Fruit fly (Drosophila melanogaster) whole organism, embryonic: Measurements from ENCODE around the gene CG17145.

Experiments
- Asciz ChIP-seq: fragments of 200-800 bp; sonication (Bioruptor generic); optimal IDR thresholded peaks from 2 replicates; lab custom pipeline; 2017; ENCODE audit warnings: missing biosample characterization, mild to moderate bottlenecking, missing genetic modification characterization, missing genetic modification reagents
- B-H2 ChIP-seq: fragments of 200-800 bp; sonication (Bioruptor generic); optimal IDR thresholded peaks from 2 replicates; lab custom pipeline; 2018; ENCODE audit warnings: missing biosample characterization, mild to moderate bottlenecking, missing genetic modification characterization
- CG10959 ChIP-seq: fragments of 200-800 bp; sonication (Bioruptor generic); IDR thresholded peaks from 2 replicates; pipeline ENCODE4 v1.3.6; 2022; ENCODE audit warnings: missing biosample characterization, missing genetic modification characterization
- CG12236 ChIP-seq: fragments of 200-800 bp; sonication (Bioruptor generic); optimal IDR thresholded peaks from 2 replicates; lab custom pipeline; 2016; ENCODE audit warnings: missing biosample characterization, missing genetic modification characterization
- CG12942 ChIP-seq: fragments of 200-800 bp; sonication (Bioruptor generic); optimal IDR thresholded peaks from 3 replicates; lab custom pipeline; 2016; ENCODE audit warnings: missing biosample characterization, missing genetic modification characterization
- CG14014 ChIP-seq: fragments of 200-800 bp; sonication (Bioruptor generic); IDR thresholded peaks from 2 replicates; pipeline ENCODE4 v1.3.6; 2022; ENCODE audit warnings: missing biosample characterization, missing genetic modification characterization
- CG14667 ChIP-seq: fragments of 200-800 bp; sonication (Bioruptor generic); IDR thresholded peaks from 2 replicates; pipeline ENCODE4 v1.3.6; 2022; ENCODE audit warnings: missing biosample characterization, missing genetic modification characterization
- CG15011 ChIP-seq: fragments of 200-800 bp; sonication (Bioruptor generic); optimal IDR thresholded peaks from 3 replicates; lab custom pipeline; 2018; ENCODE audit warnings: missing biosample characterization, mild to moderate bottlenecking, missing genetic modification characterization
- CG15514 ChIP-seq: fragments of 200-800 bp; sonication (Bioruptor generic); optimal IDR thresholded peaks from 3 replicates; lab custom pipeline; 2017; ENCODE audit warnings: missing biosample characterization, missing genetic modification characterization, mild to moderate bottlenecking, moderate library complexity, missing genetic modification reagents
- CG1602 ChIP-seq: fragments of 200-800 bp; sonication (Bioruptor generic); optimal IDR thresholded peaks from 3 replicates; lab custom pipeline; 2016; ENCODE audit warnings: missing biosample characterization, missing genetic modification characterization
- CG16779 ChIP-seq: fragments of 200-800 bp; sonication (Bioruptor generic); IDR thresholded peaks from 2 replicates; pipeline ENCODE4 v1.3.6; 2022; ENCODE audit warnings: missing biosample characterization, missing genetic modification characterization
- CG17186 ChIP-seq: fragments of 200-800 bp; sonication (Bioruptor generic); optimal IDR thresholded peaks from 3 replicates; lab custom pipeline; 2017; ENCODE audit warnings: missing biosample characterization, missing genetic modification reagents, missing genetic modification characterization
- CG18262 ChIP-seq: fragments of 200-800 bp; optimal IDR thresholded peaks from 3 replicates; lab custom pipeline; 2019; ENCODE audit warnings: missing biosample characterization, mild to moderate bottlenecking, missing genetic modification characterization, moderate library complexity
- CG34422 ChIP-seq: fragments of 200-800 bp; sonication (Bioruptor generic); IDR thresholded peaks from 3 replicates; pipeline ENCODE4 v1.3.6; 2022; ENCODE audit warnings: missing biosample characterization, missing genetic modification characterization
- CG4360 ChIP-seq: fragments of 200-800 bp; sonication (Bioruptor generic); IDR thresholded peaks from 2 replicates; pipeline ENCODE4 v1.3.6; 2022; ENCODE audit warnings: missing biosample characterization, missing genetic modification characterization
- CG4730 ChIP-seq: fragments of 200-800 bp; sonication (Bioruptor generic); IDR thresholded peaks from 2 replicates; pipeline ENCODE4 v1.3.6; 2022; ENCODE audit warnings: missing biosample characterization, missing genetic modification characterization
- CG6791 ChIP-seq: fragments of 200-800 bp; sonication (Bioruptor generic); IDR thresholded peaks from 3 replicates; pipeline ENCODE4 v1.3.6; 2022; ENCODE audit warnings: missing biosample characterization, missing genetic modification characterization; ENCODE audit not compliant: partially characterized antibody
- CG9215 ChIP-seq: fragments of 200-800 bp; sonication (Bioruptor generic); IDR thresholded peaks from 2 replicates; pipeline ENCODE4 v1.3.6; 2022; ENCODE audit warnings: missing biosample characterization, missing genetic modification characterization
- CG9437 ChIP-seq: fragments of 200-800 bp; sonication (Bioruptor generic); optimal IDR thresholded peaks from 2 replicates; lab custom pipeline; 2018; ENCODE audit warnings: missing biosample characterization, mild to moderate bottlenecking, missing genetic modification characterization
- D ChIP-seq, 2 experiments: fragments of 200-800 bp in 1 of 2; fragments of >200 bp in 1 of 2; sonication (Bioruptor generic) in 1 of 2; optimal IDR thresholded peaks; 2 replicates in 1 of 2; 3 replicates in 1 of 2; lab custom pipeline; 2017; ENCODE audit warnings: mild to moderate bottlenecking in 1 of 2, missing biosample characterization in 1 of 2, missing genetic modification characterization in 1 of 2, missing genetic modification reagents in 1 of 2
- H15 ChIP-seq: fragments of 200-800 bp; sonication (Bioruptor generic); IDR thresholded peaks from 3 replicates; pipeline ENCODE4 v1.3.6; 2022; ENCODE audit warnings: missing biosample characterization, missing genetic modification characterization
- MTF-1 ChIP-seq: fragments of 200-800 bp; sonication (Bioruptor generic); optimal IDR thresholded peaks from 2 replicates; lab custom pipeline; 2018; ENCODE audit warnings: missing biosample characterization, mild to moderate bottlenecking, missing genetic modification characterization, borderline replicate concordance
- Mes4 ChIP-seq: fragments of 200-800 bp; sonication (Bioruptor generic); optimal IDR thresholded peaks from 2 replicates; lab custom pipeline; 2016; ENCODE audit warnings: missing biosample characterization, missing genetic modification characterization
- NC2β ChIP-seq: fragments of 200-800 bp; sonication (Bioruptor generic); optimal IDR thresholded peaks from 2 replicates; lab custom pipeline; 2016; ENCODE audit warnings: missing biosample characterization, missing genetic modification characterization
- NFAT ChIP-seq: fragments of 200-800 bp; sonication (Bioruptor generic); IDR thresholded peaks from 2 replicates; pipeline ENCODE4 v1.3.6; 2022; ENCODE audit warnings: missing biosample characterization, missing genetic modification characterization
- Nf-YA ChIP-seq: fragments of 200-800 bp; sonication (Bioruptor generic); IDR thresholded peaks from 2 replicates; pipeline ENCODE4 v1.3.6; 2022; ENCODE audit warnings: missing biosample characterization, missing genetic modification characterization
- Nf-YB ChIP-seq: fragments of 200-800 bp; sonication (Bioruptor generic); optimal IDR thresholded peaks from 3 replicates; lab custom pipeline; 2019; ENCODE audit warnings: missing biosample characterization, mild to moderate bottlenecking, missing genetic modification characterization, moderate library complexity
- Optix ChIP-seq: fragments of 200-800 bp; sonication (Bioruptor generic); IDR thresholded peaks from 3 replicates; pipeline ENCODE4 v1.3.6; 2022; ENCODE audit warnings: missing biosample characterization, missing genetic modification characterization
- Ptx1 ChIP-seq: fragments of 200-800 bp; sonication (Bioruptor generic); IDR thresholded peaks from 2 replicates; pipeline ENCODE4 v1.3.6; 2022; ENCODE audit warnings: missing biosample characterization, missing genetic modification characterization
- Sox100B ChIP-seq: fragments of 200-800 bp; sonication (Bioruptor generic); optimal IDR thresholded peaks from 3 replicates; lab custom pipeline; 2018; ENCODE audit warnings: missing biosample characterization, mild to moderate bottlenecking, missing genetic modification characterization
- TFAM ChIP-seq: fragments of 200-800 bp; sonication (Bioruptor generic); optimal IDR thresholded peaks from 2 replicates; lab custom pipeline; 2017; ENCODE audit warnings: missing biosample characterization, missing genetic modification characterization, inconsistent platforms
- Trl ChIP-seq, 3 experiments: fragments of >200 bp in 2 of 3; fragments of 200-800 bp in 1 of 3; sonication (Bioruptor generic) in 1 of 3; optimal IDR thresholded peaks; 2 replicates in 1 of 3; 3 replicates in 2 of 3; lab custom pipeline; 2016 to 2017; ENCODE audit warnings: missing biosample characterization in 1 of 3, missing genetic modification characterization in 1 of 3
- Xbp1 ChIP-seq: fragments of 200-800 bp; sonication (Bioruptor generic); optimal IDR thresholded peaks from 3 replicates; lab custom pipeline; 2016; ENCODE audit warnings: missing biosample characterization, mild to moderate bottlenecking, missing genetic modification characterization
- al ChIP-seq: fragments of 200-800 bp; sonication (Bioruptor generic); IDR thresholded peaks from 2 replicates; pipeline ENCODE4 v1.3.6; 2022; ENCODE audit warnings: missing biosample characterization, missing genetic modification characterization
- amos ChIP-seq: fragments of 200-800 bp; sonication (Bioruptor generic); IDR thresholded peaks from 2 replicates; pipeline ENCODE4 v1.3.6; 2022; ENCODE audit warnings: missing biosample characterization, missing genetic modification characterization; ENCODE audit not compliant: partially characterized antibody
- dmrt11E ChIP-seq: fragments of 200-800 bp; sonication (Bioruptor generic); optimal IDR thresholded peaks from 3 replicates; lab custom pipeline; 2018; ENCODE audit warnings: missing biosample characterization, mild to moderate bottlenecking, missing genetic modification characterization, moderate library complexity
- dmrt99B ChIP-seq: fragments of 200-800 bp; sonication (Bioruptor generic); optimal IDR thresholded peaks from 2 replicates; lab custom pipeline; 2018; ENCODE audit warnings: missing biosample characterization, mild to moderate bottlenecking, missing genetic modification characterization, moderate library complexity
- gsb-n ChIP-seq: fragments of 200-800 bp; sonication (Bioruptor generic); optimal IDR thresholded peaks from 3 replicates; lab custom pipeline; 2018; ENCODE audit warnings: missing biosample characterization, mild to moderate bottlenecking, missing genetic modification characterization
- ham ChIP-seq: fragments of 200-800 bp; sonication (Bioruptor generic); IDR thresholded peaks from 2 replicates; pipeline ENCODE4 v1.3.6; 2022; ENCODE audit warnings: missing biosample characterization, missing genetic modification characterization
- her ChIP-seq: fragments of 200-800 bp; sonication (Bioruptor generic); optimal IDR thresholded peaks from 2 replicates; lab custom pipeline; 2016; ENCODE audit warnings: missing biosample characterization, missing genetic modification characterization
- kay ChIP-seq: fragments of 200-800 bp; sonication (Bioruptor generic); optimal IDR thresholded peaks from 2 replicates; lab custom pipeline; 2016; ENCODE audit warnings: missing biosample characterization, missing genetic modification characterization
- lola ChIP-seq, 3 experiments: fragments of >200 bp in 2 of 3; fragments of 200-800 bp in 1 of 3; sonication (Bioruptor generic) in 1 of 3; optimal IDR thresholded peaks; 2 replicates each; lab custom pipeline; 2017 to 2019; ENCODE audit warnings: missing biosample characterization in 3 of 3, missing genetic modification characterization in 3 of 3, mild to moderate bottlenecking in 1 of 3, moderate library complexity in 1 of 3
- pan ChIP-seq, 4 experiments: fragments of >200 bp in 3 of 4; fragments of 200-800 bp in 1 of 4; sonication (Bioruptor generic) in 1 of 4; optimal IDR thresholded peaks in 3 of 4; IDR thresholded peaks in 1 of 4; 2 replicates each; pipeline versions ENCODE4 v1.3.6 to Lab custom; 2017 to 2022; ENCODE audit warnings: missing biosample characterization in 2 of 4, missing genetic modification characterization in 2 of 4, mixed read lengths in 1 of 4
- sens-2 ChIP-seq: fragments of 200-800 bp; sonication (Bioruptor generic); IDR thresholded peaks from 2 replicates; pipeline ENCODE4 v1.3.6; 2022; ENCODE audit warnings: missing biosample characterization, missing genetic modification characterization
- sisA ChIP-seq: fragments of 200-800 bp; sonication (Bioruptor generic); IDR thresholded peaks from 2 replicates; pipeline ENCODE4 v1.3.6; 2022; ENCODE audit warnings: missing biosample characterization, missing genetic modification characterization
- slp2 ChIP-seq: fragments of 200-800 bp; sonication (Bioruptor generic); optimal IDR thresholded peaks from 2 replicates; lab custom pipeline; 2016; ENCODE audit warnings: missing biosample characterization, missing genetic modification characterization
- trem ChIP-seq: fragments of 200-800 bp; optimal IDR thresholded peaks from 3 replicates; lab custom pipeline; 2019; ENCODE audit warnings: missing biosample characterization, mild to moderate bottlenecking, missing genetic modification characterization, moderate library complexity
- usp ChIP-seq: fragments of >200 bp; optimal IDR thresholded peaks from 2 replicates; lab custom pipeline; 2017; ENCODE audit warnings: missing biosample characterization, missing genetic modification characterization
- zen2 ChIP-seq: fragments of 200-800 bp; sonication (Bioruptor generic); IDR thresholded peaks from 3 replicates; pipeline ENCODE4 v1.3.6; 2022; ENCODE audit warnings: missing biosample characterization, missing genetic modification characterization; ENCODE audit not compliant: partially characterized antibody

The CG17145 gene

DNA sequence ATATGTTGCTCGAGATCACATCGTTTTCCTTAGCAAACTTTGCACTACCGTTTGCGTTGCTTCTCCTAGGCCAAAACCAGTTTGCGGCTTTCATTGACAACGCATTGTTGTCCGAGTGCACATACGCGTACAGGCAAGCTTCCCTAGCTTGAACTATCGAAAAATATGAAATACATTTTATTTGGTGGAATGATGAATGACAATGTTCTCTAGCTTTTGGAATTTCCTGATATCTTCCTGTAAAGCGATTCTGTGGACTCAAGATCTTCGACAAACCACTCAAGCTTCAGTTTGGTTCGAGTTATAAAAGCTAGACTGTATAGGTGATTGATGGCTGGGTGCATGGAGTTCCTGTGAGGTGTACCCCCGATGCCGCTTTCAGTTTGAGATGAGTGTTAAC, 25.7 kb upstream of the CG17145 start (continued):
- peak; percentile 31; the same call in 1 of the 2 replicates for TF ChIP-seq NFAT (GFP tag; lab: Robert Waterston, UW)
- TF ChIP-seq dmrt99B (tag; lab: Kevin White, UChicago), result peak; percentile 83
- TF ChIP-seq trem (tag; lab: Kevin White, UChicago), result peak; percentile 51
- peak; percentile 74 for TF ChIP-seq sisA
- TF ChIP-seq kay, result peak; percentile 6
- peak; percentile 73; the same call in 2 of the 3 replicates for TF ChIP-seq H15 (GFP tag; lab: Robert Waterston, UW)
- TF ChIP-seq pan (optimal IDR thresholded peaks at IDR 0.05; lab: Kevin White, UChicago), result no peak
- peak in 1 of 2 experiments; percentile 81 for TF ChIP-seq pan (GFP tag; optimal IDR thresholded peaks at IDR 0.05 in 1 of 2, IDR thresholded peaks at IDR 0.05 in 1 of 2)
- peak; percentile 66 for TF ChIP-seq Xbp1 (GFP tag; lab: Kevin White, UChicago)
- TF ChIP-seq ham (GFP tag; lab: Robert Waterston, UW), result no peak
- peak; percentile 52; the same call in 1 of the 2 replicates for TF ChIP-seq CG14667 (GFP tag; lab: Robert Waterston, UW)
- TF ChIP-seq CG15011 (GFP tag; lab: Kevin White, UChicago), result no peak
- peak; percentile 1 for TF ChIP-seq her (GFP tag; lab: Kevin White, UChicago)
- peak; percentile 58; the same call in 1 of the 2 replicates for TF ChIP-seq Nf-YA
- TF ChIP-seq TFAM (GFP tag; lab: Kevin White, UChicago), result no peak
- TF ChIP-seq Sox100B (GFP tag; lab: Kevin White, UChicago), result peak; percentile 59
- TF ChIP-seq usp, result no peak
- no peak for TF ChIP-seq CG6791 (GFP tag; lab: Robert Waterston, UW)
- peak; percentile 55; the same call in 1 of the 2 replicates for TF ChIP-seq CG4730 (GFP tag; lab: Robert Waterston, UW)
- peak; percentile 61 for TF ChIP-seq gsb-n (tag; lab: Kevin White, UChicago)
- no peak for TF ChIP-seq CG9215
- no peak for TF ChIP-seq CG15514 (GFP tag; lab: Kevin White, UChicago)
- TF ChIP-seq CG1602, result peak; percentile 62
- TF ChIP-seq CG10959, result peak; percentile 57
- TF ChIP-seq CG12942 (GFP tag; lab: Kevin White, UChicago), result peak; percentile 26
- peak; percentile 77 for TF ChIP-seq CG18262 (tag; lab: Kevin White, UChicago)
- peak in 1 of 3 experiments; percentile 58 for TF ChIP-seq lola (GFP tag; optimal IDR thresholded peaks at IDR 0.05; lab: Kevin White, UChicago)
- TF ChIP-seq CG17186 (GFP tag; lab: Kevin White, UChicago), result no peak
- TF ChIP-seq NC2β, result peak; percentile 2
- TF ChIP-seq CG16779 (GFP tag; lab: Robert Waterston, UW), result no peak
- TF ChIP-seq CG9437 (GFP tag; lab: Kevin White, UChicago), result peak; percentile 18
- TF ChIP-seq Ptx1 (GFP tag; lab: Robert Waterston, UW), result peak; percentile 79
- TF ChIP-seq MTF-1 (GFP tag; lab: Kevin White, UChicago), result peak; percentile 53
- no peak for TF ChIP-seq B-H2 (GFP tag; lab: Kevin White, UChicago)
- peak; percentile 34 for TF ChIP-seq Mes4 (GFP tag; lab: Kevin White, UChicago)
- TF ChIP-seq Asciz (GFP tag; lab: Kevin White, UChicago), result peak; percentile 53
- no peak for TF ChIP-seq amos
- TF ChIP-seq Optix (GFP tag; lab: Robert Waterston, UW), result peak; percentile 78
- TF ChIP-seq dmrt11E (tag; lab: Kevin White, UChicago), result peak; percentile 62
- 0 out of 2 replicates have a peak, but pooled peaks have one; percentile 15 for TF ChIP-seq al
- peak; percentile 51; the same call in 1 of the 2 replicates for TF ChIP-seq CG14014 (GFP tag; lab: Robert Waterston, UW)
- peak; percentile 64; the same call in 2 of the 3 replicates for TF ChIP-seq CG34422 (GFP tag; lab: Robert Waterston, UW)
- peak; percentile 41 for TF ChIP-seq slp2 (GFP tag; lab: Kevin White, UChicago)
- no peak for TF ChIP-seq zen2 (GFP tag; lab: Robert Waterston, UW)
- 0 out of 2 replicates have a peak, but pooled peaks have one; percentile 24 for TF ChIP-seq CG4360 (GFP tag; lab: Robert Waterston, UW)
- TF ChIP-seq Nf-YB, result no peak
- TF ChIP-seq sens-2 (GFP tag; lab: Robert Waterston, UW), result no peak
- peak; percentile 25 for TF ChIP-seq CG12236 (GFP tag; lab: Kevin White, UChicago)
- no peak for TF ChIP-seq Trl (optimal IDR thresholded peaks at IDR 0.05; lab: Kevin White, UChicago)
- peak; percentile 47 for TF ChIP-seq Trl (GFP tag; optimal IDR thresholded peaks at IDR 0.05; lab: Kevin White, UChicago)
- TF ChIP-seq D (optimal IDR thresholded peaks at IDR 0.05; lab: Kevin White, UChicago), result no peak
- peak; percentile 69 for TF ChIP-seq D (GFP tag; optimal IDR thresholded peaks at IDR 0.05; lab: Kevin White, UChicago)
